Worm (Caenorhabditis elegans): ENCODE results near the gene sul-1.

The sul-1 gene

DNA sequence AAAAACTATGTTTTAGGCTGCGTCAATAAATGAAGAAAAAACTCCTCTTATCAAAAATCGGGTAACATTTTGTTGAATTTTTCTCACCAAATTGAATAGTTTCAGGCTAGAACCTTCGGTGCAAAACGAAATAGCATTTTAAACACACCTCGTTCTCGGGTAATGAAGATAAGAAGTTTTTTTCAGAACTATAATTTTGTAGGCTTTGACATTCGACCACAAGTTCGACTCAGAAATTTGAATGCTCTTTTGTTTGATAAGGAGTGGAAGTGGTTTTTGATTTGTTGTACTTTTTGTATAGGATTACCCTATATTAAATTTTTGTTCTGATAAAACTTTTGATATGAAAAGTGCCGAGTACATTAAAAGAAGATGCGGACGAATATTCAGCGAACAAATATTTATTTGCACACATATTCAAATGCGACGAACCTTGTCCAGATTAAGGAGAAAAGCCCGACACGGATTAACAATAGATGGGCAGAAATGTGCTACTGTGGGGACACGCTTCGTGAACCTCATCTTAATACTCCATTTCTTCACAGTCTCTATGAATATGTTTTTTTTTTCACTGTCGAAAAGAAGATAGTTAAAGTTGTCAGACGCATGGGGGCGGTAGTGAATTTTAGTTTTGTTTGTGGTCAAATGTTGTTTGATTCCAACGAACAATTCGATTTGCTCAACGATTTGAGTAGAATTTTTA lies 36.0 kb upstream of the sul-1 start:
- TF ChIP-seq elt-2 (tag; optimal IDR thresholded peaks at IDR 0.05) (peak; percentile 90), lsy-12 (tag; optimal IDR thresholded peaks at IDR 0.05) (no peak), mml-1 (tag; optimal IDR thresholded peaks at IDR 0.05) (no peak), pqm-1 (tag; optimal IDR thresholded peaks at IDR 0.05) (peak; percentile 93), ceh-16 (tag; optimal IDR thresholded peaks at IDR 0.05) (no peak), tbx-2 (tag; optimal IDR thresholded peaks at IDR 0.05) (no peak), pha-4 (tag; optimal IDR thresholded peaks at IDR 0.05) (peak; percentile 45), nfya-1 (tag; optimal IDR thresholded peaks at IDR 0.05; ENCODE audit: insufficient read depth) (no peak), unc-39 (tag; optimal IDR thresholded peaks at IDR 0.05) (no peak), snpc-4 (tag; optimal IDR thresholded peaks at IDR 0.05) (no peak), R02D3.7 (tag; optimal IDR thresholded peaks at IDR 0.05) (no peak), nhr-76 (tag; optimal IDR thresholded peaks at IDR 0.05) (peak; percentile 28), elt-3 (tag; optimal IDR thresholded peaks at IDR 0.05) (no peak), skn-1 (tag; optimal IDR thresholded peaks at IDR 0.05) (no peak)

DNA sequence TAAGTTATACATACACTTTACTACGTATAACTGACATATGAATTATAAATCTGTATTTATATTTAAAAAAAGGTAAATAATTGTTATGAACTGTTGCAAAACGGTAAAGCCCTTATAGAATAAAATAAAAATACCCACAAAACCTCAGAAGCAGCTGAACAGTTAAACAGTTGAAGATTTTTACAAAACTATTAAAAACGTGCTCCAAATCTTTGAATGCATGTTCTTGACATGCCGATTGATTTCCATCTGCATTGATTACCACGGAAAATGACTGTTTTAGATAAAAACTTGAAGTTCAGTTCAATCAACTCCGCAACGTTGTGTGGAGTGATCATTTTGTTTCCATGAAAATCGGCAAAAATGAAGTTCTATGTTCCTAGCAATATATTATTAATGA lies 33.4 kb upstream of the sul-1 start, which contains the start of gene F11D5.7:
TSS of gene F11D5.7 (plus strand) at position 301 of the 400 bp plus-strand sequence.
- TF ChIP-seq elt-2 (tag; optimal IDR thresholded peaks at IDR 0.05) (no peak), eor-1 (tag; optimal IDR thresholded peaks at IDR 0.05) (no peak), unc-39 (tag; optimal IDR thresholded peaks at IDR 0.05) (no peak), tbx-2 (tag; optimal IDR thresholded peaks at IDR 0.05) (no peak), egl-5 (tag; optimal IDR thresholded peaks at IDR 0.05) (no peak), mml-1 (tag; optimal IDR thresholded peaks at IDR 0.05) (no peak), ztf-4 (tag; optimal IDR thresholded peaks at IDR 0.05) (no peak), snpc-4 (tag; optimal IDR thresholded peaks at IDR 0.05) (no peak), nhr-25 (tag; optimal IDR thresholded peaks at IDR 0.05) (no peak), R02D3.7 (tag; optimal IDR thresholded peaks at IDR 0.05) (no peak), egl-27 (tag; optimal IDR thresholded peaks at IDR 0.05) (no peak), unc-62 (GFP tag; optimal IDR thresholded peaks at IDR 0.05) (no peak), ceh-82 (tag; optimal IDR thresholded peaks at IDR 0.05) (no peak), fos-1 (tag; optimal IDR thresholded peaks at IDR 0.05) (no peak)

DNA sequence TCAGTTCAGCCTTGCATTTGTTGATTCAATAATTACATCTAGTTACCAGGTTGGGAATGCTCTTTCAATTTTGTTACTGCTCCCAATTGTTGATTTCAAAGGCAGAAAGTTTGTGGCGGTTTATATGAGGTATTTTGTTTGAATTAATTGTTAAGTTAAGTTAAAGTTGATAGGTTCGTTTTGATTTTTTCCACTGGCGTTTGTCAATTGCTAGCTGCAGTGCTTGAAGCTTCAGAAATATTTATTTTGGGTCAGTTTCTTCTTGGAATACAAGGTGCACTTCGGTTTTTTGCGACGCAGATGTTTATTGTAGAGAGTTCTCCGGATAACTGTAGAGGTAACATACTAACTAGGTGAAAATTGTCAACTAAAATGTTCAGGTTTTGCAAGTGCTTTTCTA lies 31.1 kb upstream of the sul-1 start, which contains the start of gene F11D5.5:
TSS of gene F11D5.5 (plus strand) at position 301 of the 400 bp plus-strand sequence.
- TF ChIP-seq jun-1 (tag; optimal IDR thresholded peaks at IDR 0.05) (no peak), fos-1 (tag; optimal IDR thresholded peaks at IDR 0.05) (no peak), mml-1 (tag; optimal IDR thresholded peaks at IDR 0.05) (no peak), nhr-12 (tag; optimal IDR thresholded peaks at IDR 0.05) (no peak), ZK546.5 (tag; optimal IDR thresholded peaks at IDR 0.05) (no peak)

DNA sequence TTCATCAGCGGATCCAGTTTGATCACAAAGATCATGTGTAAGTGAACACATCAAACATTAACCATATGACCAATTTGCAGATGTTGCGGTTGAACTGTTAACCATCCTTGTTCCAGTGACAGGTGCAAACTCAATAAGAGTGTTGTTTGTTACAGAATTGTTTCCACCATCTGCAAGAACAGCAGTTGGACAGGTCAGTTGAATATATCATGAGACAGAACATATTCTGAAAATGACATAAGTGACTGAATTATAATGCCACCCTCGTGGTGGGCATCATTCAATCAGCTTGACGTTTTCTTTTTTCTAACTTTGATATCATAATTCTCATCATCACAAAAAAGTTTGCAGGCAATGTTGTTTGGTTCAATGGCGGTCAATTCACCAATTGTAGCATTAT lies 29.9 kb upstream of the sul-1 start:
- TF ChIP-seq nhr-237 (tag; optimal IDR thresholded peaks at IDR 0.05): no peak
- no peak for TF ChIP-seq mdl-1 (tag; optimal IDR thresholded peaks at IDR 0.05)
- no peak for TF ChIP-seq snpc-4 (tag; optimal IDR thresholded peaks at IDR 0.05)
- TF ChIP-seq nhr-25 (tag; optimal IDR thresholded peaks at IDR 0.05): no peak
- TF ChIP-seq nhr-77 (tag; optimal IDR thresholded peaks at IDR 0.05): no peak
- TF ChIP-seq daf-12 (tag; optimal IDR thresholded peaks at IDR 0.05): no peak
- no peak for TF ChIP-seq lsy-12 (tag; optimal IDR thresholded peaks at IDR 0.05)
- no peak for TF ChIP-seq ZK546.5 (tag; optimal IDR thresholded peaks at IDR 0.05)
- no peak for TF ChIP-seq lin-39 (tag; optimal IDR thresholded peaks at IDR 0.05)
- no peak for TF ChIP-seq nhr-11 (tag; optimal IDR thresholded peaks at IDR 0.05)
- TF ChIP-seq pqm-1 (tag; optimal IDR thresholded peaks at IDR 0.05): no peak
- TF ChIP-seq pha-4 (tag; optimal IDR thresholded peaks at IDR 0.05): no peak

DNA sequence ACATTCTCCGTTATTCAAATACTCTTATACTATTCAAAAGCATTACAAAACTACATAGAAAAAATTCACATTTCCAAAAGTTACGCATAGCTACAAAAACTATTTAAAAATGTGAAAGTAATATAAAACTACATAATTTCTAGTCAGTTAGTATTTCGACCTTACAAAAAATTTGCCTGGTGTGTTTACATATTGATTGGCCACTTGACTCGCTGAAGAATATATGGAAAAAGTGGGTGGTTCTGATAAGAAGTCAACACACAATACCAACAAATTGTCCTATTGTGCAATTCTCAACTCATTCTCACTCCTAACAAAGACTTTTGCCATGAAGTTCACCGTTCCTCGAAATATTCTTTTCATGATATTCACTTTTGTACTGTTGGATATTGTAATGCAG lies 27.9 kb upstream of the sul-1 start, which contains the start of gene K09C4.1:
TSS of gene K09C4.1 (plus strand) at position 301 of the 400 bp plus-strand sequence.
- TF ChIP-seq R02D3.7 (tag; optimal IDR thresholded peaks at IDR 0.05): no peak
- TF ChIP-seq nhr-23 (tag; optimal IDR thresholded peaks at IDR 0.05): no peak
- no peak for TF ChIP-seq pqm-1 (tag; optimal IDR thresholded peaks at IDR 0.05)
- TF ChIP-seq unc-39 (tag; optimal IDR thresholded peaks at IDR 0.05): no peak
- no peak for TF ChIP-seq lin-15B (tag; optimal IDR thresholded peaks at IDR 0.05)
- TF ChIP-seq nhr-67 (tag; optimal IDR thresholded peaks at IDR 0.05): no peak
- no peak for TF ChIP-seq elt-2 (tag; optimal IDR thresholded peaks at IDR 0.05)
- no peak for TF ChIP-seq unc-62 (GFP tag; optimal IDR thresholded peaks at IDR 0.05)
- no peak for TF ChIP-seq ceh-9 (tag; optimal IDR thresholded peaks at IDR 0.05)
